Worm (Caenorhabditis elegans) whole organism, early embryonic: ENCODE results near the gene pqn-78.
"Not testable (repeated sequence)": the region's sequence is repeated elsewhere in the genome, so short reads cannot be mapped to it uniquely, and the experiment has no call there.

Experiments used
- B0310.2 ChIP-seq: sonication (generic microtip); optimal IDR thresholded peaks from 2 replicates; lab custom pipeline; 2016; ENCODE audit warnings: mild to moderate bottlenecking, missing genetic modification characterization, missing compliant biosample characterization
- F13C5.2 ChIP-seq: sonication (generic microtip); optimal IDR thresholded peaks from 2 replicates; lab custom pipeline; 2017; ENCODE audit warnings: mild to moderate bottlenecking, missing genetic modification characterization, inconsistent platforms, missing compliant biosample characterization
- aly-1 ChIP-seq: sonication (generic microtip); optimal IDR thresholded peaks from 2 replicates; lab custom pipeline; 2016; ENCODE audit warnings: missing genetic modification characterization, missing compliant biosample characterization
- ama-1 ChIP-seq: fragments of 150-350 bp; optimal IDR thresholded peaks from 2 replicates; lab custom pipeline; 2014
- ceh-13 ChIP-seq: fragments of 200-800 bp; sonication (Bioruptor generic); optimal IDR thresholded peaks from 2 replicates; lab custom pipeline; 2018; ENCODE audit warnings: mild to moderate bottlenecking, missing genetic modification characterization, missing compliant biosample characterization
- ceh-36 ChIP-seq: sonication (generic microtip); optimal IDR thresholded peaks from 2 replicates; lab custom pipeline; 2016; ENCODE audit warnings: missing genetic modification characterization, inconsistent platforms, missing compliant biosample characterization
- ets-7 ChIP-seq: sonication (generic microtip); optimal IDR thresholded peaks from 2 replicates; lab custom pipeline; 2016; ENCODE audit warnings: missing genotype, missing genetic modification characterization, missing compliant biosample characterization
- flt-1 ChIP-seq: fragments of 200-800 bp; sonication (Bioruptor generic); IDR thresholded peaks from 2 replicates; pipeline ENCODE4 v1.3.6; 2022; ENCODE audit warnings: missing genetic modification characterization, missing compliant biosample characterization
- hmbx-1 ChIP-seq: sonication (generic microtip); optimal IDR thresholded peaks from 2 replicates; lab custom pipeline; 2016; ENCODE audit warnings: mild to moderate bottlenecking, missing genetic modification characterization, missing compliant biosample characterization
- hmg-4 ChIP-seq: fragments of 200-800 bp; sonication (Bioruptor generic); optimal IDR thresholded peaks from 2 replicates; lab custom pipeline; 2018; ENCODE audit warnings: mild to moderate bottlenecking, missing genetic modification characterization, missing compliant biosample characterization
- hnd-1 ChIP-seq: sonication (generic microtip); optimal IDR thresholded peaks from 2 replicates; lab custom pipeline; 2016; ENCODE audit warnings: missing genetic modification characterization, missing compliant biosample characterization
- pes-1 ChIP-seq: fragments of 200-800 bp; sonication (Bioruptor generic); IDR thresholded peaks from 2 replicates; pipeline ENCODE4 v1.3.6; 2022; ENCODE audit warnings: missing genetic modification reagents, missing genetic modification characterization, missing compliant biosample characterization
- scrt-1 ChIP-seq: fragments of 200-800 bp; sonication (Bioruptor generic); IDR thresholded peaks from 2 replicates; pipeline ENCODE4 v1.3.6; 2022; ENCODE audit warnings: missing genetic modification characterization, missing compliant biosample characterization
- sea-1 ChIP-seq: fragments of 200-800 bp; sonication (Bioruptor generic); conservative IDR thresholded peaks from 2 replicates; pipeline ENCODE4 v1.3.6; 2022; ENCODE audit warnings: missing genetic modification characterization, missing compliant biosample characterization
- tbx-11 ChIP-seq: fragments of 200-800 bp; sonication (Bioruptor generic); IDR thresholded peaks from 2 replicates; pipeline ENCODE4 v1.3.6; 2022; ENCODE audit warnings: missing genetic modification characterization, missing compliant biosample characterization
- tbx-37 ChIP-seq: fragments of 200-800 bp; sonication (Bioruptor generic); conservative IDR thresholded peaks from 2 replicates; pipeline ENCODE4 v1.3.6; 2022; ENCODE audit warnings: missing genetic modification reagents, missing genetic modification characterization, missing compliant biosample characterization
- tra-4 ChIP-seq: sonication (generic microtip); optimal IDR thresholded peaks from 2 replicates; lab custom pipeline; 2017; ENCODE audit warnings: missing genetic modification characterization, missing compliant biosample characterization

pqn-78 gene

ce11 chrIV:15616971-15617370, 22.1 kb upstream of the pqn-78 start, which contains the start of gene Y105C5A.8:
Y105C5A.8 (minus strand) TSS chrIV:15617071.
- TF ChIP-seq ama-1 (lab: Kevin White, UChicago): no peak
- no peak for TF ChIP-seq sea-1
- no peak for TF ChIP-seq tbx-37 (GFP tag; lab: Robert Waterston, UW)
- TF ChIP-seq flt-1: no peak
- no peak for TF ChIP-seq hmbx-1
- no peak for TF ChIP-seq hmg-4 (GFP tag; lab: Kevin White, UChicago)

ce11 chrIV:15613141-15613540, 18.3 kb upstream of the pqn-78 start:
- TF ChIP-seq sea-1 (no peak), B0310.2 (no peak), ceh-13 (GFP tag; lab: Kevin White, UChicago) (no peak), hmbx-1 (no peak), hmg-4 (GFP tag; lab: Kevin White, UChicago) (no peak), aly-1 (tag; lab: Kevin White, UChicago) (no peak), flt-1 (no peak)

- TF ChIP-seq ets-7 (tag; lab: Kevin White, UChicago) (no peak), hmbx-1 (no peak), scrt-1 (GFP tag; lab: Robert Waterston, UW) (no peak), F13C5.2 (tag; lab: Kevin White, UChicago) (no peak), ceh-36 (no peak), ama-1 (lab: Kevin White, UChicago) (no peak), tra-4 (tag; lab: Kevin White, UChicago) (no peak), aly-1 (tag; lab: Kevin White, UChicago) (no peak), hnd-1 (tag; lab: Kevin White, UChicago) (no peak), tbx-11 (GFP tag; lab: Robert Waterston, UW) (no peak)
Measured at ce11 chrIV:15606396-15606795, 11.6 kb upstream of the pqn-78 start.

DNA sequence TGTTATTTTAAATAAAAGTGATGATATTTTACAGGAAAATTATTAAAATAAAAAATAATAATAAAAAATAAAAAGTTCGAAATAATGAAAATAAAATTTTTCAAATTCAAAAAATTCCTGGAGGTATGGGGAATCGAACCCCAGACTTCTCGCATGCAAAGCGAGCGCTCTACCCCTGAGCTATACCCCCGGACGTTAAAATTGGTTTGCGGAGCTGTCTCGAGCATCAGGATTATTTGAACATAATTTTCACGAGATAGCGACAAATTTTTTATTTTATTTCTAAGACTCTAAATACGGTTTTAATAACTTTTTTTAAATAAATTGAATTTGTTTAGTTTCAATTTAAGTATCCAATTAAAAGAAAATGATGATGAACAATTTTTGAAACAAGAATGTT, 9.4 kb upstream of the pqn-78 start:
- no peak for TF ChIP-seq tbx-11 (GFP tag; lab: Robert Waterston, UW)
- no peak for TF ChIP-seq ama-1 (lab: Kevin White, UChicago)
- no peak for TF ChIP-seq hmg-4 (GFP tag; lab: Kevin White, UChicago)
- TF ChIP-seq F13C5.2 (tag; lab: Kevin White, UChicago): no peak
- TF ChIP-seq ets-7 (tag; lab: Kevin White, UChicago): no peak

DNA sequence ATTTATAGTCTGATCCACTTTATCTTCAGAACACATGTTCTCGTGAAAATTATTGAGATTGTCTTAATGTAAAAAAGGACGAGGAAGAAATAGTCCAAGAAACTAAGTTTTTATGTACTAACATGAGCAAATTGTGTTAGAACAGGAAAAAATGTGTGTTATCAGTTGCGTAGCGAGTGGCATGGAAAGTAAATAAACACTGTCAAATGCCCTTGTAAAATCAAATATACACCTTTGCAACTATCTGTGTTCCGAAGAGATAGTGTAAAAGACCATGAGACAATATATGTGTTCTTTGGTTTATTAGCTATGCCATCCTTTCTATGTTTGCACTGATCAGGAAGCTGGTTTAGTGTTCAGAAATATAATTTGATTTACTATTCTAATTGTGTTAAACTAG, 1.8 kb downstream of the pqn-78 start:
- no peak for TF ChIP-seq hnd-1 (tag; lab: Kevin White, UChicago)
- no peak for TF ChIP-seq scrt-1 (GFP tag; lab: Robert Waterston, UW)
- no peak for TF ChIP-seq ceh-36
- no peak for TF ChIP-seq hmg-4 (GFP tag; lab: Kevin White, UChicago)
- TF ChIP-seq flt-1: no peak
- TF ChIP-seq sea-1: no peak
- TF ChIP-seq B0310.2: no peak
- TF ChIP-seq aly-1 (tag; lab: Kevin White, UChicago): no peak
- TF ChIP-seq F13C5.2 (tag; lab: Kevin White, UChicago): no peak
- TF ChIP-seq tbx-37 (GFP tag; lab: Robert Waterston, UW): no peak
- TF ChIP-seq tbx-11 (GFP tag; lab: Robert Waterston, UW): no peak
- no peak for TF ChIP-seq tra-4 (tag; lab: Kevin White, UChicago)
- no peak for TF ChIP-seq ama-1 (lab: Kevin White, UChicago)
- no peak for TF ChIP-seq pes-1 (GFP tag; lab: Robert Waterston, UW)
- TF ChIP-seq hmbx-1: no peak
- TF ChIP-seq ets-7 (tag; lab: Kevin White, UChicago): no peak
- TF ChIP-seq ceh-13 (GFP tag; lab: Kevin White, UChicago): no peak

ce11 chrIV:15591975-15592374, 2.9 kb downstream of the pqn-78 start:
- TF ChIP-seq hmbx-1 (no peak), scrt-1 (GFP tag; lab: Robert Waterston, UW) (no peak), ama-1 (lab: Kevin White, UChicago) (no peak), F13C5.2 (tag; lab: Kevin White, UChicago) (no peak), B0310.2 (no peak), sea-1 (no peak), pes-1 (GFP tag; lab: Robert Waterston, UW) (no peak), flt-1 (no peak), hmg-4 (GFP tag; lab: Kevin White, UChicago) (no peak), ceh-36 (no peak), ets-7 (tag; lab: Kevin White, UChicago) (no peak), ceh-13 (GFP tag; lab: Kevin White, UChicago) (no peak)

- TF ChIP-seq aly-1 (tag; lab: Kevin White, UChicago); ets-7 (tag; lab: Kevin White, UChicago); scrt-1 (GFP tag; lab: Robert Waterston, UW): not testable (repeated sequence)
Measured at ce11 chrIV:15590397-15590796, 4.4 kb downstream of the pqn-78 start, which contains the start of gene abu-5. abu-5 (plus strand) TSS chrIV:15590697.

- TF ChIP-seq ceh-13 (GFP tag; lab: Kevin White, UChicago) (no peak), hmg-4 (GFP tag; lab: Kevin White, UChicago) (no peak), scrt-1 (GFP tag; lab: Robert Waterston, UW) (no peak), ets-7 (tag; lab: Kevin White, UChicago) (no peak), tbx-37 (GFP tag; lab: Robert Waterston, UW) (no peak), ama-1 (lab: Kevin White, UChicago) (no peak), flt-1 (no peak), hmbx-1 (no peak), pes-1 (GFP tag; lab: Robert Waterston, UW) (no peak), hnd-1 (tag; lab: Kevin White, UChicago) (no peak), aly-1 (tag; lab: Kevin White, UChicago) (no peak), tra-4 (tag; lab: Kevin White, UChicago) (no peak)
Measured at ce11 chrIV:15588879-15589278, 6.0 kb downstream of the pqn-78 start.
